Fruit fly (Drosophila melanogaster) whole organism, pupa: ENCODE results near the gene ECSIT.

Source experiments
- CG10348 ChIP-seq: fragments of 200-800 bp; sonication (Bioruptor generic); IDR thresholded peaks from 2 replicates; pipeline ENCODE4 v1.3.6; 2022; ENCODE audit warnings: missing biosample characterization, missing genetic modification characterization
- CG12605 ChIP-seq: fragments of 200-800 bp; sonication (Bioruptor generic); IDR thresholded peaks from 2 replicates; pipeline ENCODE4 v1.3.6; 2022; ENCODE audit warnings: missing biosample characterization, missing genetic modification characterization
- CG13204 ChIP-seq: fragments of 200-800 bp; sonication (Bioruptor generic); optimal IDR thresholded peaks from 2 replicates; lab custom pipeline; 2018; ENCODE audit warnings: missing biosample characterization, mild to moderate bottlenecking, missing genetic modification characterization, moderate library complexity
- CG14655 ChIP-seq: fragments of 200-800 bp; sonication (Bioruptor generic); optimal IDR thresholded peaks from 3 replicates; lab custom pipeline; 2017; ENCODE audit warnings: mild to moderate bottlenecking, missing biosample characterization, missing genetic modification reagents, missing genetic modification characterization
- CG15710 ChIP-seq: fragments of 200-800 bp; sonication (Bioruptor generic); optimal IDR thresholded peaks from 2 replicates; lab custom pipeline; 2018; ENCODE audit warnings: missing biosample characterization, mild to moderate bottlenecking, missing genetic modification characterization, moderate library complexity
- CG17806 ChIP-seq: fragments of 200-800 bp; sonication (Bioruptor generic); optimal IDR thresholded peaks from 2 replicates; lab custom pipeline; 2018; ENCODE audit warnings: missing biosample characterization, mild to moderate bottlenecking, missing genetic modification characterization, moderate library complexity
- CG32121 ChIP-seq: fragments of 200-800 bp; sonication (Bioruptor generic); IDR thresholded peaks from 2 replicates; pipeline ENCODE4 v1.3.6; 2022; ENCODE audit warnings: missing biosample characterization, missing genetic modification characterization
- CG34367 ChIP-seq: fragments of 200-800 bp; sonication (Bioruptor generic); optimal IDR thresholded peaks from 2 replicates; lab custom pipeline; 2018; ENCODE audit warnings: missing biosample characterization, mild to moderate bottlenecking, missing genetic modification characterization
- CG4496 ChIP-seq: fragments of 200-800 bp; sonication (Bioruptor generic); IDR thresholded peaks from 3 replicates; pipeline ENCODE4 v1.3.6; 2022; ENCODE audit warnings: missing biosample characterization, missing genetic modification characterization
- CG8159 ChIP-seq: fragments of 200-800 bp; sonication (Bioruptor generic); optimal IDR thresholded peaks from 3 replicates; lab custom pipeline; 2018; ENCODE audit warnings: missing biosample characterization, mild to moderate bottlenecking, missing genetic modification characterization, moderate library complexity
- CG8301 ChIP-seq: fragments of 200-800 bp; sonication (Bioruptor generic); optimal IDR thresholded peaks from 2 replicates; lab custom pipeline; 2018; ENCODE audit warnings: missing biosample characterization, mild to moderate bottlenecking, missing genetic modification characterization
- CG9948 ChIP-seq: fragments of 200-800 bp; sonication (Bioruptor generic); optimal IDR thresholded peaks from 2 replicates; lab custom pipeline; 2018; ENCODE audit warnings: missing biosample characterization, mild to moderate bottlenecking, missing genetic modification characterization, moderate library complexity
- D1 ChIP-seq: fragments of 200-800 bp; sonication (Bioruptor generic); optimal IDR thresholded peaks from 2 replicates; lab custom pipeline; 2018; ENCODE audit warnings: missing biosample characterization, mild to moderate bottlenecking, missing genetic modification characterization, moderate library complexity
- EcR ChIP-seq: fragments of 200-800 bp; sonication (Bioruptor generic); optimal IDR thresholded peaks from 3 replicates; lab custom pipeline; 2019; ENCODE audit warnings: missing biosample characterization, missing genetic modification characterization, mild to moderate bottlenecking, moderate library complexity, missing genetic modification reagents
- Ets98B ChIP-seq: fragments of 200-800 bp; sonication (Bioruptor generic); IDR thresholded peaks from 2 replicates; pipeline ENCODE4 v1.3.6; 2022; ENCODE audit warnings: missing biosample characterization, missing genetic modification characterization
- Pif1A ChIP-seq: fragments of 200-800 bp; sonication (Bioruptor generic); optimal IDR thresholded peaks from 3 replicates; lab custom pipeline; 2016; ENCODE audit warnings: missing biosample characterization, missing genetic modification characterization
- Pif1B ChIP-seq: fragments of 200-800 bp; sonication (Bioruptor generic); optimal IDR thresholded peaks from 3 replicates; lab custom pipeline; 2016; ENCODE audit warnings: missing biosample characterization, missing genetic modification characterization
- Snoo ChIP-seq: fragments of 200-800 bp; sonication (Bioruptor generic); optimal IDR thresholded peaks from 3 replicates; lab custom pipeline; 2017; ENCODE audit warnings: missing biosample characterization, mild to moderate bottlenecking, missing genetic modification characterization, inconsistent platforms
- fd96Ca ChIP-seq: fragments of 200-800 bp; sonication (Bioruptor generic); IDR thresholded peaks from 3 replicates; pipeline ENCODE4 v1.3.6; 2022; ENCODE audit warnings: missing biosample characterization, missing genetic modification characterization
- gl ChIP-seq: fragments of 200-800 bp; sonication (Bioruptor generic); optimal IDR thresholded peaks from 2 replicates; lab custom pipeline; 2018; ENCODE audit warnings: missing biosample characterization, mild to moderate bottlenecking, missing genetic modification characterization
- rn ChIP-seq: fragments of 200-800 bp; sonication (Bioruptor generic); IDR thresholded peaks from 2 replicates; pipeline ENCODE4 v1.3.6; 2022; ENCODE audit warnings: missing biosample characterization, missing genetic modification characterization

The ECSIT gene

dm6 chr3R:5861218-5861902 is 5.0 kb downstream of the ECSIT start:
- TF ChIP-seq CG9948 (tag; lab: Kevin White, UChicago) (peak; percentile 14), CG10348 (GFP tag; lab: Robert Waterston, UW) (no peak), D1 (tag; lab: Kevin White, UChicago) (no peak), CG17806 (tag; lab: Kevin White, UChicago) (peak; percentile 12), EcR (GFP tag; lab: Kevin White, UChicago) (no peak), Pif1A (peak; percentile 24), CG4496 (GFP tag; lab: Robert Waterston, UW) (peak; percentile 21; the same call in 1 of the 3 replicates), Ets98B (GFP tag; lab: Robert Waterston, UW) (peak; percentile 33), CG12605 (no peak), gl (tag; lab: Kevin White, UChicago) (no peak), Snoo (tag; lab: Kevin White, UChicago) (no peak), rn (no peak), CG34367 (tag; lab: Kevin White, UChicago) (no peak), CG32121 (GFP tag; lab: Robert Waterston, UW) (peak; percentile 43), CG8159 (peak; percentile 35), CG14655 (GFP tag; lab: Kevin White, UChicago) (peak; percentile 67), CG13204 (GFP tag; lab: Kevin White, UChicago) (no peak), Pif1B (GFP tag; lab: Kevin White, UChicago) (peak; percentile 26), fd96Ca (GFP tag; lab: Robert Waterston, UW) (peak; percentile 59; the same call in 1 of the 3 replicates), CG8301 (peak; percentile 43), CG15710 (tag; lab: Kevin White, UChicago) (no peak)

- TF ChIP-seq CG12605 (no peak), D1 (tag; lab: Kevin White, UChicago) (peak; percentile 31), CG34367 (tag; lab: Kevin White, UChicago) (no peak), CG15710 (tag; lab: Kevin White, UChicago) (peak; percentile 10), CG32121 (GFP tag; lab: Robert Waterston, UW) (peak; percentile 10; the same call in 1 of the 2 replicates), CG4496 (GFP tag; lab: Robert Waterston, UW) (peak; percentile 60; the same call in 2 of the 3 replicates), EcR (GFP tag; lab: Kevin White, UChicago) (peak; percentile 89)
These were observed 5.8 kb downstream of the ECSIT start, which contains the start of gene CG2017 for dm6 chr3R:5862032-5862641. TSS of gene CG2017 (minus strand) at chr3R:5862405.

dm6 chr3R:5871393-5871792 is 15.0 kb downstream of the ECSIT start:
- no peak for TF ChIP-seq Pif1B (GFP tag; lab: Kevin White, UChicago)
- TF ChIP-seq CG8159, result peak; percentile 33
- TF ChIP-seq CG14655 (GFP tag; lab: Kevin White, UChicago), result peak; percentile 27
- TF ChIP-seq, all 21 proteins: peak for 2

- TF ChIP-seq fd96Ca (GFP tag; lab: Robert Waterston, UW) (no peak), CG8159 (no peak), CG14655 (GFP tag; lab: Kevin White, UChicago) (no peak)
These were observed 21.0 kb downstream of the ECSIT start for dm6 chr3R:5877367-5877766.

DNA sequence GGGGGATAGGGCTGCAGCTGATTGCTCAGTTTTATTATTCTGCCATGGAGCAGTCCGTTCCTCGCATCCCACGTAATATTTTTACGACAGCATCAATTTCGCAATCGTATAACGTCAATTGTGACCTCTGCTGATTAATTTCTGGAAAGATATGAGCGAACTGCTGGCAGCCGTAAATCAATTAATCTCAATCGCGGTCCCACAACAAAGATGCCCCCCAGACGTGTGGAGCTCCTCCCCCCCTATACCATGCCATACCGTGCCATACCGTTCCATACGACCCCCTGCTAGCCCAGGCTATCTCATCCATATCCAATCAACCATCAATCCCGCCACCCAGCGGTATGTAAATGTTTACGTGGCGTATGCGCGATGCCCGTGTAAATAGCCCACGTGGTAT is 24.9 kb downstream of the ECSIT start:
- no peak for TF ChIP-seq CG17806 (tag; lab: Kevin White, UChicago)
- TF ChIP-seq CG9948 (tag; lab: Kevin White, UChicago), result no peak
- no peak for TF ChIP-seq CG34367 (tag; lab: Kevin White, UChicago)
- no peak for TF ChIP-seq CG13204 (GFP tag; lab: Kevin White, UChicago)
- no peak for TF ChIP-seq fd96Ca (GFP tag; lab: Robert Waterston, UW)
- TF ChIP-seq gl (tag; lab: Kevin White, UChicago), result no peak
- TF ChIP-seq Ets98B (GFP tag; lab: Robert Waterston, UW), result no peak
- no peak for TF ChIP-seq CG12605
- no peak for TF ChIP-seq CG4496 (GFP tag; lab: Robert Waterston, UW)
- TF ChIP-seq CG8159, result no peak
- no peak for TF ChIP-seq Pif1A
- TF ChIP-seq EcR (GFP tag; lab: Kevin White, UChicago), result no peak
- no peak for TF ChIP-seq Pif1B (GFP tag; lab: Kevin White, UChicago)
- TF ChIP-seq, all 21 proteins: peak for 0
